Fruit fly (Drosophila melanogaster) whole organism, embryonic: ENCODE data around the gene CG46059.

Source experiments
- Ada2b ChIP-seq: fragments of 200-800 bp; sonication (Bioruptor generic); IDR thresholded peaks from 2 replicates; pipeline ENCODE4 v1.3.6; 2022; ENCODE audit warnings: missing biosample characterization, missing genetic modification characterization
- CG10209 ChIP-seq: fragments of 200-800 bp; sonication (Bioruptor generic); optimal IDR thresholded peaks from 3 replicates; lab custom pipeline; 2017; ENCODE audit warnings: missing biosample characterization, mild to moderate bottlenecking, missing genetic modification characterization, missing genetic modification reagents
- CG11456 ChIP-seq: fragments of 200-800 bp; sonication (Bioruptor generic); IDR thresholded peaks from 3 replicates; pipeline ENCODE4 v1.3.6; 2022; ENCODE audit warnings: missing biosample characterization, missing genetic modification characterization
- CG11504 ChIP-seq: fragments of 200-800 bp; sonication (Bioruptor generic); optimal IDR thresholded peaks from 3 replicates; lab custom pipeline; 2019; ENCODE audit warnings: missing biosample characterization, mild to moderate bottlenecking, missing genetic modification characterization, moderate library complexity
- CG12299 ChIP-seq: fragments of 200-800 bp; sonication (Bioruptor generic); optimal IDR thresholded peaks from 2 replicates; lab custom pipeline; 2018; ENCODE audit warnings: missing biosample characterization, mild to moderate bottlenecking, missing genetic modification characterization
- CG16815 ChIP-seq: fragments of 200-800 bp; sonication (Bioruptor generic); optimal IDR thresholded peaks from 3 replicates; lab custom pipeline; 2017; ENCODE audit warnings: missing biosample characterization, mild to moderate bottlenecking, missing genetic modification characterization
- CG17802 ChIP-seq: fragments of 200-800 bp; sonication (Bioruptor generic); optimal IDR thresholded peaks from 2 replicates; lab custom pipeline; 2018; ENCODE audit warnings: missing biosample characterization, mild to moderate bottlenecking, missing genetic modification characterization, moderate library complexity
- CG18011 ChIP-seq: fragments of 200-800 bp; sonication (Bioruptor generic); optimal IDR thresholded peaks from 2 replicates; lab custom pipeline; 2017; ENCODE audit warnings: missing biosample characterization, missing genetic modification characterization, mild to moderate bottlenecking, moderate library complexity, missing genotype
- CG2712 ChIP-seq: fragments of 200-800 bp; optimal IDR thresholded peaks from 3 replicates; lab custom pipeline; 2019; ENCODE audit warnings: missing biosample characterization, mild to moderate bottlenecking, missing genetic modification characterization, moderate library complexity
- CG30020 ChIP-seq: fragments of 200-800 bp; optimal IDR thresholded peaks from 2 replicates; lab custom pipeline; 2019; ENCODE audit warnings: missing biosample characterization, mild to moderate bottlenecking, missing genetic modification characterization, moderate library complexity
- CG33557 ChIP-seq: fragments of 200-800 bp; sonication (Bioruptor generic); optimal IDR thresholded peaks from 2 replicates; lab custom pipeline; 2019; ENCODE audit warnings: missing biosample characterization, mild to moderate bottlenecking, missing genetic modification characterization, moderate library complexity
- CG3847 ChIP-seq: fragments of 200-800 bp; sonication (Bioruptor generic); IDR thresholded peaks from 2 replicates; pipeline ENCODE4 v1.3.6; 2022; ENCODE audit warnings: missing biosample characterization, missing genetic modification characterization
- CG4730 ChIP-seq: fragments of 200-800 bp; sonication (Bioruptor generic); IDR thresholded peaks from 2 replicates; pipeline ENCODE4 v1.3.6; 2022; ENCODE audit warnings: missing biosample characterization, missing genetic modification characterization
- CG6272 ChIP-seq: fragments of 200-800 bp; sonication (Bioruptor generic); IDR thresholded peaks from 2 replicates; pipeline ENCODE4 v1.3.6; 2022; ENCODE audit warnings: missing biosample characterization, missing genetic modification characterization
- CG8281 ChIP-seq: fragments of 200-800 bp; sonication (Bioruptor generic); optimal IDR thresholded peaks from 2 replicates; lab custom pipeline; 2018; ENCODE audit warnings: missing biosample characterization, mild to moderate bottlenecking, missing genetic modification characterization, moderate library complexity
- CG9215 ChIP-seq: fragments of 200-800 bp; sonication (Bioruptor generic); IDR thresholded peaks from 2 replicates; pipeline ENCODE4 v1.3.6; 2022; ENCODE audit warnings: missing biosample characterization, missing genetic modification characterization
- CG9437 ChIP-seq: fragments of 200-800 bp; sonication (Bioruptor generic); optimal IDR thresholded peaks from 2 replicates; lab custom pipeline; 2018; ENCODE audit warnings: missing biosample characterization, mild to moderate bottlenecking, missing genetic modification characterization
- CG9727 ChIP-seq: fragments of 200-800 bp; sonication (Bioruptor generic); optimal IDR thresholded peaks from 3 replicates; lab custom pipeline; 2017; ENCODE audit warnings: missing biosample characterization, mild to moderate bottlenecking, missing genetic modification characterization
- Camta ChIP-seq: fragments of 200-800 bp; sonication (Bioruptor generic); optimal IDR thresholded peaks from 2 replicates; lab custom pipeline; 2016; ENCODE audit warnings: missing biosample characterization, missing genetic modification characterization
- Dek ChIP-seq: fragments of 200-800 bp; sonication (Bioruptor generic); optimal IDR thresholded peaks from 3 replicates; lab custom pipeline; 2019; ENCODE audit warnings: missing biosample characterization, mild to moderate bottlenecking, missing genetic modification characterization, moderate library complexity
- Dll ChIP-seq: fragments of 200-800 bp; sonication (Bioruptor generic); IDR thresholded peaks from 4 replicates; pipeline ENCODE4 v1.3.6; 2022; ENCODE audit warnings: missing biosample characterization, missing genetic modification characterization; ENCODE audit not compliant: partially characterized antibody
- Ets97D ChIP-seq: fragments of 200-800 bp; sonication (Bioruptor generic); optimal IDR thresholded peaks from 3 replicates; lab custom pipeline; 2016; ENCODE audit warnings: missing biosample characterization, missing genetic modification characterization
- H15 ChIP-seq: fragments of 200-800 bp; sonication (Bioruptor generic); IDR thresholded peaks from 3 replicates; pipeline ENCODE4 v1.3.6; 2022; ENCODE audit warnings: missing biosample characterization, missing genetic modification characterization
- H2.0 ChIP-seq: fragments of 200-800 bp; sonication (Bioruptor generic); IDR thresholded peaks from 2 replicates; pipeline ENCODE4 v1.3.6; 2022; ENCODE audit warnings: missing biosample characterization, missing genetic modification characterization
- Hey ChIP-seq: fragments of 200-800 bp; sonication (Bioruptor generic); optimal IDR thresholded peaks from 3 replicates; lab custom pipeline; 2018; ENCODE audit warnings: missing biosample characterization, mild to moderate bottlenecking, missing genetic modification characterization
- Lhr ChIP-seq: fragments of 200-800 bp; sonication (Bioruptor generic); optimal IDR thresholded peaks from 3 replicates; lab custom pipeline; 2017; ENCODE audit warnings: mild to moderate bottlenecking, missing biosample characterization, missing genetic modification reagents, missing genetic modification characterization
- Lim3 ChIP-seq: fragments of 200-800 bp; sonication (Bioruptor generic); IDR thresholded peaks from 2 replicates; pipeline ENCODE4 v1.3.6; 2022; ENCODE audit warnings: missing biosample characterization, missing genetic modification characterization
- Lpt ChIP-seq: fragments of >200 bp; optimal IDR thresholded peaks from 2 replicates; lab custom pipeline; 2018; ENCODE audit warnings: missing biosample characterization, missing genetic modification characterization
- MESR4 ChIP-seq: fragments of 200-800 bp; sonication (Bioruptor generic); optimal IDR thresholded peaks from 2 replicates; lab custom pipeline; 2018; ENCODE audit warnings: missing biosample characterization, mild to moderate bottlenecking, missing genetic modification characterization, moderate library complexity
- Poxn ChIP-seq: fragments of 200-800 bp; sonication (Bioruptor generic); IDR thresholded peaks from 2 replicates; pipeline ENCODE4 v1.3.6; 2022; ENCODE audit warnings: missing biosample characterization, missing genetic modification characterization
- Vsx1 ChIP-seq: fragments of 200-800 bp; sonication (Bioruptor generic); optimal IDR thresholded peaks from 2 replicates; lab custom pipeline; 2017; ENCODE audit warnings: missing biosample characterization, mild to moderate bottlenecking, missing genetic modification characterization, missing genetic modification reagents
- Xbp1 ChIP-seq: fragments of 200-800 bp; sonication (Bioruptor generic); optimal IDR thresholded peaks from 3 replicates; lab custom pipeline; 2016; ENCODE audit warnings: missing biosample characterization, mild to moderate bottlenecking, missing genetic modification characterization
- ac ChIP-seq: fragments of 200-800 bp; sonication (Bioruptor generic); optimal IDR thresholded peaks from 3 replicates; lab custom pipeline; 2017; ENCODE audit warnings: missing biosample characterization, mild to moderate bottlenecking, missing genetic modification characterization
- chinmo ChIP-seq: fragments of 200-800 bp; sonication (Bioruptor generic); IDR thresholded peaks from 4 replicates; pipeline ENCODE4 v1.3.6; 2022; ENCODE audit warnings: missing biosample characterization, missing genetic modification characterization; ENCODE audit not compliant: partially characterized antibody
- dati ChIP-seq: fragments of 200-800 bp; sonication (Bioruptor generic); IDR thresholded peaks from 2 replicates; pipeline ENCODE4 v1.3.6; 2022; ENCODE audit warnings: missing biosample characterization, missing genetic modification characterization
- dysf ChIP-seq: fragments of 200-800 bp; sonication (Bioruptor generic); IDR thresholded peaks from 3 replicates; pipeline ENCODE4 v1.3.6; 2022; ENCODE audit warnings: missing biosample characterization, missing genetic modification characterization
- fd102C ChIP-seq: fragments of 200-800 bp; sonication (Bioruptor generic); optimal IDR thresholded peaks from 2 replicates; lab custom pipeline; 2018; ENCODE audit warnings: missing biosample characterization, mild to moderate bottlenecking, missing genetic modification characterization, moderate library complexity
- gcm2 ChIP-seq: fragments of 200-800 bp; sonication (Bioruptor generic); optimal IDR thresholded peaks from 2 replicates; lab custom pipeline; 2016; ENCODE audit warnings: missing biosample characterization, missing genetic modification characterization
- gsb ChIP-seq: fragments of 200-800 bp; sonication (Bioruptor generic); IDR thresholded peaks from 2 replicates; pipeline ENCODE4 v1.3.6; 2022; ENCODE audit warnings: missing biosample characterization, missing genetic modification characterization
- ham ChIP-seq: fragments of 200-800 bp; sonication (Bioruptor generic); IDR thresholded peaks from 2 replicates; pipeline ENCODE4 v1.3.6; 2022; ENCODE audit warnings: missing biosample characterization, missing genetic modification characterization
- lola ChIP-seq, 3 experiments: fragments of >200 bp in 2 of 3; fragments of 200-800 bp in 1 of 3; sonication (Bioruptor generic) in 1 of 3; optimal IDR thresholded peaks; 2 replicates each; lab custom pipeline; 2017 to 2019; ENCODE audit warnings: missing biosample characterization in 3 of 3, missing genetic modification characterization in 3 of 3, mild to moderate bottlenecking in 1 of 3, moderate library complexity in 1 of 3
- nmo ChIP-seq: fragments of 200-800 bp; sonication (Bioruptor generic); optimal IDR thresholded peaks from 2 replicates; lab custom pipeline; 2018; ENCODE audit warnings: missing biosample characterization, mild to moderate bottlenecking, missing genetic modification characterization, moderate library complexity
- oc ChIP-seq: fragments of 200-800 bp; sonication (Bioruptor generic); optimal IDR thresholded peaks from 2 replicates; lab custom pipeline; 2018; ENCODE audit warnings: missing biosample characterization, mild to moderate bottlenecking, missing genetic modification characterization, moderate library complexity
- pros ChIP-seq: fragments of 200-800 bp; sonication (Bioruptor generic); optimal IDR thresholded peaks from 3 replicates; lab custom pipeline; 2019; ENCODE audit warnings: missing biosample characterization, mild to moderate bottlenecking, missing genetic modification characterization, moderate library complexity
- pum ChIP-seq: fragments of 200-800 bp; sonication (Bioruptor generic); optimal IDR thresholded peaks from 2 replicates; lab custom pipeline; 2016; ENCODE audit warnings: missing biosample characterization, missing genetic modification characterization
- ranshi ChIP-seq: fragments of 200-800 bp; sonication (Bioruptor generic); IDR thresholded peaks from 2 replicates; pipeline ENCODE4 v1.3.6; 2022; ENCODE audit warnings: missing biosample characterization, missing genetic modification characterization
- ro ChIP-seq: fragments of 200-800 bp; sonication (Bioruptor generic); IDR thresholded peaks from 2 replicates; pipeline ENCODE4 v1.3.6; 2022; ENCODE audit warnings: missing biosample characterization, missing genetic modification characterization
- sob ChIP-seq: fragments of 200-800 bp; sonication (Bioruptor generic); IDR thresholded peaks from 2 replicates; pipeline ENCODE4 v1.3.6; 2022; ENCODE audit warnings: missing biosample characterization, missing genetic modification characterization
- tup ChIP-seq: fragments of 200-800 bp; sonication (Bioruptor generic); optimal IDR thresholded peaks from 2 replicates; lab custom pipeline; 2016; ENCODE audit warnings: missing biosample characterization, mild to moderate bottlenecking, missing genetic modification characterization, moderate library complexity
- unpg ChIP-seq: fragments of 200-800 bp; sonication (Bioruptor generic); optimal IDR thresholded peaks from 3 replicates; lab custom pipeline; 2018; ENCODE audit warnings: missing biosample characterization, mild to moderate bottlenecking, missing genetic modification characterization, moderate library complexity

CG46059 gene

DNA sequence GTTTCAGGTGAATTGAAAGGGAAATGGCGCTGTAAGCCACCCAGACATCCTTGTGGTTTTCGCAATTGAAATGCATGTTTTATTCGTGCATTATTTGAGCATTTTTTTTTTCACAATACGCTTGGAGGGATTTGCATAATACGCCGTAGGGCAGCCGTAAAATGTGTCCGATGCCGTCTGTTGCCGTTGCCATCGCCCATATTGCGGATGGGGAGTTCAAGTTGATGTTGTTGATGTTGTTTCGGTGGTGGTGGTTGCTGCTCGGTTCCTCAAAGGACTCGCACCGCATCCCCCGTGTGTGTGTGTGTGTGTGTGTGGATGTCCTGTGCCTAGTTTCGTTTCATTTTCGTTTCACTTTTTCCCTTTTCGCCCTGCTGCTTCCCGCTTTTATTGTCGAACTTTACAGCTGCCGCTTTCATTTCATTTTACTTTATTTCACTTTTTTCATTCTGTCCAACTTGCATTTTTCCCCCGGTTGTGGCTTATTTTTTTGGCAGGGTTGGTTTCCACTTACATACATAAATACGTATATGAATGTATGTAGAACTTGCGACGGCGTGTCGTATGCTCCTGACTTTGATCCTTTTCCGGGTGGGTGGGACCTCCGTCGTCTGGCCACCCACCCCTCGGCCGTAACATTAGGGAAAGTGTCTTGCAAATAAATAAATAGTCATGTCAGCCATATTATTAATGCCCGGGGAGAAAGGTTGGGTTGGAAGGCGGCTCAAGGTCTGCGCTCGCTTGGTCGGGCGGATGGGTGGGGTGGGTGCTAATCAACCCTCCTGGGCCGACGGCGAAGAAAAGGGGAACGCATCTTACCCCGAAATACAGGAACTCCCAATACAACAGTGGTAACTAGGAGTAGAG, 45.9 kb downstream of the CG46059 start (continued):
- TF ChIP-seq Lim3, result no peak
- no peak for TF ChIP-seq Hey
- TF ChIP-seq CG11456 (GFP tag; lab: Robert Waterston, UW), result no peak
- no peak for TF ChIP-seq Xbp1 (GFP tag; lab: Kevin White, UChicago)
- TF ChIP-seq CG9437 (GFP tag; lab: Kevin White, UChicago), result no peak
- TF ChIP-seq Ets97D (GFP tag; lab: Kevin White, UChicago), result no peak
- no peak for TF ChIP-seq CG9215
- no peak for TF ChIP-seq gsb (GFP tag; lab: Robert Waterston, UW)
- no peak for TF ChIP-seq Lhr (GFP tag; lab: Kevin White, UChicago)
- TF ChIP-seq H15, result no peak
- TF ChIP-seq oc (tag; lab: Kevin White, UChicago), result no peak
- no peak for TF ChIP-seq CG9727 (GFP tag; lab: Kevin White, UChicago)
- no peak for TF ChIP-seq CG12299 (tag; lab: Kevin White, UChicago)
- no peak for TF ChIP-seq tup
- TF ChIP-seq Camta (GFP tag; lab: Kevin White, UChicago), result no peak
- no peak for TF ChIP-seq CG4730 (GFP tag; lab: Robert Waterston, UW)
- TF ChIP-seq Dek (tag; lab: Kevin White, UChicago), result no peak
- no peak for TF ChIP-seq ro (GFP tag; lab: Robert Waterston, UW)
- TF ChIP-seq pros (GFP tag; lab: Kevin White, UChicago), result peak; percentile 98
- no peak for TF ChIP-seq lola (GFP tag; optimal IDR thresholded peaks at IDR 0.05; lab: Kevin White, UChicago)
- no peak for TF ChIP-seq sob (GFP tag; lab: Robert Waterston, UW)
- no peak for TF ChIP-seq CG6272 (GFP tag; lab: Robert Waterston, UW)
- TF ChIP-seq CG3847 (GFP tag; lab: Robert Waterston, UW), result no peak
- TF ChIP-seq CG11504 (tag; lab: Kevin White, UChicago), result no peak
- TF ChIP-seq CG16815, result no peak
- no peak for TF ChIP-seq H2.0 (GFP tag; lab: Robert Waterston, UW)
- TF ChIP-seq fd102C (GFP tag; lab: Kevin White, UChicago), result no peak
- TF ChIP-seq CG17802 (tag; lab: Kevin White, UChicago), result no peak
- no peak for TF ChIP-seq CG30020 (tag; lab: Kevin White, UChicago)
- no peak for TF ChIP-seq pum (GFP tag; lab: Kevin White, UChicago)
- TF ChIP-seq CG8281 (tag; lab: Kevin White, UChicago), result no peak
- TF ChIP-seq Ada2b, result no peak
- TF ChIP-seq dati (GFP tag; lab: Robert Waterston, UW), result no peak
- no peak for TF ChIP-seq MESR4 (GFP tag; lab: Kevin White, UChicago)

DNA sequence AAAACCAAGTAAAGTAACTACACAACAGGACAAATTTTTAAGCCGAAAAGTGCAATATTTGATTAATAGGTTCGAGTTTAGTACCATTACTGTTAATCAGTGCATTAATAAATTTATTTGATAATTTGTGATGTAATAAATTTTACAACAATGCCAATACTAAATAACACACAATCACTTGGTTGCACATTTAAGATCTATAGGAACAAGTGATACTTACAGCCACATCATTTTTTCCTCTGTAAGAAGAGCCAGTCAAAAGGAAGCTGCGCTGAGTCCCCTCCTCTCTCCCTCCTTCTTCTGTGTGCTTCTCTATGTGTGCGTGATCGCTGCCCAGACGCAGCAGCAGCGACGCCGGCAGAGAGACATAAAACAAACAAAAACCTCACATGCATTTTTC, 46.9 kb downstream of the CG46059 start:
- TF ChIP-seq Lpt (GFP tag; lab: Kevin White, UChicago), result peak; percentile 19
- 0 out of 2 replicates have a peak, but pooled peaks have one; percentile 6 for TF ChIP-seq ranshi (GFP tag; lab: Robert Waterston, UW)
- peak; percentile 33 for TF ChIP-seq CG10209 (GFP tag; lab: Kevin White, UChicago)
- TF ChIP-seq Dll (GFP tag; lab: Robert Waterston, UW), result no peak
- TF ChIP-seq CG33557, result peak; percentile 49
- peak; percentile 44 for TF ChIP-seq ac (GFP tag; lab: Kevin White, UChicago)
- no peak for TF ChIP-seq Poxn
- TF ChIP-seq ham (GFP tag; lab: Robert Waterston, UW), result no peak
- no peak for TF ChIP-seq CG18011 (GFP tag; lab: Kevin White, UChicago)
- TF ChIP-seq Vsx1 (GFP tag; lab: Kevin White, UChicago), result peak; percentile 4
- peak; percentile 51 for TF ChIP-seq nmo
- no peak for TF ChIP-seq dysf (GFP tag; lab: Robert Waterston, UW)
- TF ChIP-seq unpg (GFP tag; lab: Kevin White, UChicago), result peak; percentile 37
- no peak for TF ChIP-seq gcm2 (GFP tag; lab: Kevin White, UChicago)
- TF ChIP-seq CG2712 (tag; lab: Kevin White, UChicago), result peak; percentile 71
- TF ChIP-seq chinmo (GFP tag; lab: Robert Waterston, UW), result 0 out of 4 replicates have a peak, but pooled peaks have one; percentile 33
